Worm (Caenorhabditis elegans) whole organism, L3 larva: ENCODE data around the gene cest-26.

Experiments
- ama-1 ChIP-seq: fragments of 150-350 bp; optimal IDR thresholded peaks from 2 replicates; lab custom pipeline; 2018
- ceh-9 ChIP-seq: sonication (generic microtip); optimal IDR thresholded peaks from 2 replicates; lab custom pipeline; 2018; ENCODE audit warnings: missing biosample characterization, missing genetic modification characterization
- egl-27 ChIP-seq: sonication (generic microtip); optimal IDR thresholded peaks from 4 replicates; lab custom pipeline; 2017; ENCODE audit warnings: missing biosample characterization, missing genetic modification reagents, missing genetic modification characterization
- elt-2 ChIP-seq: sonication (generic microtip); optimal IDR thresholded peaks from 2 replicates; lab custom pipeline; 2016; ENCODE audit warnings: missing genetic modification reagents, mild to moderate bottlenecking, missing genetic modification characterization, missing compliant biosample characterization
- fkh-2 ChIP-seq: fragments of 150-350 bp; optimal IDR thresholded peaks from 2 replicates; lab custom pipeline; 2014; ENCODE audit warnings: missing biosample characterization, missing genetic modification reagents, missing genetic modification characterization
- mml-1 ChIP-seq: fragments of 150-350 bp; sonication (generic microtip); optimal IDR thresholded peaks from 3 replicates; lab custom pipeline; 2014; ENCODE audit warnings: missing biosample characterization, missing genetic modification characterization
- nhr-12 ChIP-seq: fragments of 150-350 bp; optimal IDR thresholded peaks from 2 replicates; lab custom pipeline; 2014; ENCODE audit warnings: missing biosample characterization, missing genetic modification characterization
- nhr-237 ChIP-seq: fragments of 150-350 bp; optimal IDR thresholded peaks from 2 replicates; lab custom pipeline; 2014; ENCODE audit warnings: missing biosample characterization, missing genetic modification characterization
- nhr-25 ChIP-seq: sonication (generic microtip); optimal IDR thresholded peaks from 2 replicates; lab custom pipeline; 2017; ENCODE audit warnings: missing biosample characterization, missing genetic modification characterization
- nhr-76 ChIP-seq: fragments of 150-350 bp; sonication (generic microtip); optimal IDR thresholded peaks from 5 replicates; lab custom pipeline; 2014; ENCODE audit warnings: missing biosample characterization, missing genetic modification characterization

Gene cest-26

ce11 chrX:4386493-4386892 lies 51.0 kb downstream of the cest-26 start:
- peak; percentile 21 for TF ChIP-seq nhr-25 (tag; lab: Kevin White, UChicago)
- TF ChIP-seq egl-27 (tag; lab: Kevin White, UChicago) = no peak
- TF ChIP-seq nhr-237 = no peak
- TF ChIP-seq nhr-76 = no peak
- no peak for TF ChIP-seq fkh-2 (tag; lab: Kevin White, UChicago)
- no peak for TF ChIP-seq ama-1 (lab: Kevin White, UChicago)

- TF ChIP-seq mml-1 (tag; lab: Kevin White, UChicago) = no peak
- no peak for TF ChIP-seq nhr-12 (tag; lab: Kevin White, UChicago)
- TF ChIP-seq ceh-9 (tag; lab: Kevin White, UChicago) = no peak
- TF ChIP-seq elt-2 (tag; lab: Kevin White, UChicago) = no peak
These were observed 54.0 kb downstream of the cest-26 start, which contains the start of gene lst-2 for ce11 chrX:4383316-4383936. Gene lst-2 (minus strand): TSS chrX:4383366.
